Fruit fly (Drosophila melanogaster) whole organism, embryonic: ENCODE data around the gene MICU3.
A peak's percentile ranks its signal among the peaks of the same experiment; 100 is the strongest.

ENCODE experiments used
- Aef1 ChIP-seq: fragments of 200-800 bp; sonication (Bioruptor generic); IDR thresholded peaks from 3 replicates; pipeline ENCODE4 v1.3.6; 2022; ENCODE audit warnings: missing biosample characterization, missing genetic modification characterization
- CG10431 ChIP-seq: fragments of 200-800 bp; sonication (Bioruptor generic); optimal IDR thresholded peaks from 3 replicates; lab custom pipeline; 2018; ENCODE audit warnings: missing biosample characterization, mild to moderate bottlenecking, missing genetic modification characterization
- CG11456 ChIP-seq: fragments of 200-800 bp; sonication (Bioruptor generic); IDR thresholded peaks from 3 replicates; pipeline ENCODE4 v1.3.6; 2022; ENCODE audit warnings: missing biosample characterization, missing genetic modification characterization
- CG11560 ChIP-seq: fragments of 200-800 bp; sonication (Bioruptor generic); IDR thresholded peaks from 3 replicates; pipeline ENCODE4 v1.3.6; 2022; ENCODE audit warnings: missing biosample characterization, missing genetic modification characterization
- CG12391 ChIP-seq: fragments of 200-800 bp; sonication (Bioruptor generic); optimal IDR thresholded peaks from 3 replicates; lab custom pipeline; 2018; ENCODE audit warnings: missing biosample characterization, mild to moderate bottlenecking, missing genetic modification characterization, moderate library complexity
- CG12659 ChIP-seq: fragments of 200-800 bp; sonication (Bioruptor generic); optimal IDR thresholded peaks from 3 replicates; lab custom pipeline; 2017; ENCODE audit warnings: mild to moderate bottlenecking, missing biosample characterization, missing genetic modification reagents, missing genetic modification characterization
- CG15269 ChIP-seq: fragments of 200-800 bp; sonication (Bioruptor generic); optimal IDR thresholded peaks from 2 replicates; lab custom pipeline; 2018; ENCODE audit warnings: missing biosample characterization, mild to moderate bottlenecking, missing genetic modification characterization, moderate library complexity
- CG17359 ChIP-seq: fragments of 200-800 bp; sonication (Bioruptor generic); optimal IDR thresholded peaks from 3 replicates; lab custom pipeline; 2018; ENCODE audit warnings: missing biosample characterization, mild to moderate bottlenecking, missing genetic modification characterization, moderate library complexity
- CG18011 ChIP-seq: fragments of 200-800 bp; sonication (Bioruptor generic); optimal IDR thresholded peaks from 2 replicates; lab custom pipeline; 2017; ENCODE audit warnings: missing biosample characterization, missing genetic modification characterization, mild to moderate bottlenecking, moderate library complexity, missing genotype
- CG30403 ChIP-seq: fragments of 200-800 bp; sonication (Bioruptor generic); optimal IDR thresholded peaks from 3 replicates; lab custom pipeline; 2016; ENCODE audit warnings: missing biosample characterization, missing genetic modification characterization
- CG3995 ChIP-seq: fragments of 200-800 bp; sonication (Bioruptor generic); optimal IDR thresholded peaks from 3 replicates; lab custom pipeline; 2016; ENCODE audit warnings: missing biosample characterization, missing genetic modification characterization
- CG5180 ChIP-seq: fragments of 200-800 bp; sonication (Bioruptor generic); optimal IDR thresholded peaks from 3 replicates; lab custom pipeline; 2017; ENCODE audit warnings: missing biosample characterization, missing genetic modification characterization, mild to moderate bottlenecking, moderate library complexity, missing genetic modification reagents
- CG7839 ChIP-seq: fragments of 200-800 bp; sonication (Bioruptor generic); optimal IDR thresholded peaks from 3 replicates; lab custom pipeline; 2018; ENCODE audit warnings: missing biosample characterization, mild to moderate bottlenecking, missing genetic modification characterization, moderate library complexity
- CG8281 ChIP-seq: fragments of 200-800 bp; sonication (Bioruptor generic); optimal IDR thresholded peaks from 2 replicates; lab custom pipeline; 2018; ENCODE audit warnings: missing biosample characterization, mild to moderate bottlenecking, missing genetic modification characterization, moderate library complexity
- CG8924 ChIP-seq: fragments of 200-800 bp; optimal IDR thresholded peaks from 3 replicates; lab custom pipeline; 2019; ENCODE audit warnings: missing biosample characterization, mild to moderate bottlenecking, missing genetic modification characterization, moderate library complexity
- CG9437 ChIP-seq: fragments of 200-800 bp; sonication (Bioruptor generic); optimal IDR thresholded peaks from 2 replicates; lab custom pipeline; 2018; ENCODE audit warnings: missing biosample characterization, mild to moderate bottlenecking, missing genetic modification characterization
- ERR ChIP-seq: fragments of 200-800 bp; sonication (Bioruptor generic); optimal IDR thresholded peaks from 2 replicates; lab custom pipeline; 2016; ENCODE audit warnings: missing biosample characterization, missing genetic modification characterization
- Hmx ChIP-seq: fragments of 200-800 bp; sonication (Bioruptor generic); optimal IDR thresholded peaks from 2 replicates; lab custom pipeline; 2016; ENCODE audit warnings: missing biosample characterization, missing genetic modification characterization
- Kr ChIP-seq: fragments of 200-800 bp; sonication (Bioruptor generic); optimal IDR thresholded peaks from 2 replicates; lab custom pipeline; 2017; ENCODE audit warnings: missing biosample characterization, mild to moderate bottlenecking, missing genetic modification characterization
- MBD-R2 ChIP-seq: fragments of 200-800 bp; sonication (Bioruptor generic); IDR thresholded peaks from 2 replicates; pipeline ENCODE4 v1.3.6; 2022; ENCODE audit warnings: missing biosample characterization, missing genetic modification characterization
- Myb ChIP-seq: fragments of 200-800 bp; sonication (Bioruptor generic); optimal IDR thresholded peaks from 2 replicates; lab custom pipeline; 2016; ENCODE audit warnings: missing biosample characterization, missing genetic modification characterization
- Sox100B ChIP-seq: fragments of 200-800 bp; sonication (Bioruptor generic); optimal IDR thresholded peaks from 3 replicates; lab custom pipeline; 2018; ENCODE audit warnings: missing biosample characterization, mild to moderate bottlenecking, missing genetic modification characterization
- Sox102F ChIP-seq: fragments of 200-800 bp; sonication (Bioruptor generic); optimal IDR thresholded peaks from 2 replicates; lab custom pipeline; 2018; ENCODE audit warnings: missing biosample characterization, mild to moderate bottlenecking, missing genetic modification characterization, moderate library complexity
- Ssrp ChIP-seq: fragments of 200-800 bp; sonication (Bioruptor generic); optimal IDR thresholded peaks from 2 replicates; lab custom pipeline; 2018; ENCODE audit warnings: missing biosample characterization, mild to moderate bottlenecking, missing genetic modification characterization, moderate library complexity
- TFAM ChIP-seq: fragments of 200-800 bp; sonication (Bioruptor generic); optimal IDR thresholded peaks from 2 replicates; lab custom pipeline; 2017; ENCODE audit warnings: missing biosample characterization, missing genetic modification characterization, inconsistent platforms
- ato ChIP-seq: fragments of 200-800 bp; sonication (Bioruptor generic); IDR thresholded peaks from 2 replicates; pipeline ENCODE4 v1.3.6; 2022; ENCODE audit warnings: missing biosample characterization, missing genetic modification characterization; ENCODE audit not compliant: partially characterized antibody
- bbx ChIP-seq: fragments of 200-800 bp; sonication (Bioruptor generic); IDR thresholded peaks from 2 replicates; pipeline ENCODE4 v1.3.6; 2022; ENCODE audit warnings: missing biosample characterization, missing genetic modification characterization; ENCODE audit not compliant: partially characterized antibody
- dati ChIP-seq: fragments of 200-800 bp; sonication (Bioruptor generic); IDR thresholded peaks from 2 replicates; pipeline ENCODE4 v1.3.6; 2022; ENCODE audit warnings: missing biosample characterization, missing genetic modification characterization
- exex ChIP-seq: fragments of 200-800 bp; sonication (Bioruptor generic); optimal IDR thresholded peaks from 4 replicates; lab custom pipeline; 2018; ENCODE audit warnings: missing biosample characterization, mild to moderate bottlenecking, missing genetic modification characterization, moderate library complexity
- fru ChIP-seq: fragments of >200 bp; optimal IDR thresholded peaks from 2 replicates; lab custom pipeline; 2017
- jumu ChIP-seq: fragments of 200-800 bp; sonication (Bioruptor generic); optimal IDR thresholded peaks from 3 replicates; lab custom pipeline; 2016; ENCODE audit warnings: missing biosample characterization, missing genetic modification characterization
- lilli ChIP-seq: fragments of 200-800 bp; sonication (Bioruptor generic); optimal IDR thresholded peaks from 3 replicates; lab custom pipeline; 2016; ENCODE audit warnings: missing biosample characterization, missing genetic modification characterization
- lmd ChIP-seq: fragments of 200-800 bp; sonication (Bioruptor generic); IDR thresholded peaks from 2 replicates; pipeline ENCODE4 v1.3.6; 2022; ENCODE audit warnings: missing biosample characterization, missing genetic modification characterization
- nerfin-2 ChIP-seq: fragments of 200-800 bp; sonication (Bioruptor generic); IDR thresholded peaks from 2 replicates; pipeline ENCODE4 v1.3.6; 2022; ENCODE audit warnings: missing biosample characterization, missing genetic modification characterization; ENCODE audit not compliant: partially characterized antibody
- oc ChIP-seq: fragments of 200-800 bp; sonication (Bioruptor generic); optimal IDR thresholded peaks from 2 replicates; lab custom pipeline; 2018; ENCODE audit warnings: missing biosample characterization, mild to moderate bottlenecking, missing genetic modification characterization, moderate library complexity
- pfk ChIP-seq: fragments of 200-800 bp; sonication (Bioruptor generic); optimal IDR thresholded peaks from 2 replicates; lab custom pipeline; 2018; ENCODE audit warnings: missing biosample characterization, mild to moderate bottlenecking, missing genetic modification characterization, moderate library complexity
- row ChIP-seq: fragments of 200-800 bp; sonication (Bioruptor generic); IDR thresholded peaks from 3 replicates; pipeline ENCODE4 v1.3.6; 2022; ENCODE audit warnings: missing biosample characterization, missing genetic modification characterization
- sc ChIP-seq, 3 experiments: fragments of >200 bp in 2 of 3; fragments of 200-800 bp in 1 of 3; sonication (Bioruptor generic) in 1 of 3; optimal IDR thresholded peaks; 2 replicates in 2 of 3; 3 replicates in 1 of 3; lab custom pipeline; 2017; ENCODE audit warnings: mild to moderate bottlenecking in 1 of 3, missing biosample characterization in 1 of 3, missing genetic modification characterization in 1 of 3, missing genetic modification reagents in 1 of 3
- sd ChIP-seq: fragments of 200-800 bp; sonication (Bioruptor generic); optimal IDR thresholded peaks from 3 replicates; lab custom pipeline; 2018; ENCODE audit warnings: missing biosample characterization, mild to moderate bottlenecking, missing genetic modification characterization, moderate library complexity
- sens ChIP-seq: fragments of 200-800 bp; sonication (Bioruptor generic); peaks from one replicate; lab custom pipeline; 2016; ENCODE audit warnings: missing biosample characterization, missing genetic modification characterization
- so ChIP-seq: fragments of 200-800 bp; sonication (Bioruptor generic); IDR thresholded peaks from 3 replicates; pipeline ENCODE4 v1.3.6; 2022; ENCODE audit warnings: missing biosample characterization, missing genetic modification characterization
- sob ChIP-seq: fragments of 200-800 bp; sonication (Bioruptor generic); IDR thresholded peaks from 2 replicates; pipeline ENCODE4 v1.3.6; 2022; ENCODE audit warnings: missing biosample characterization, missing genetic modification characterization
- tll ChIP-seq, 2 experiments: fragments of 200-800 bp in 1 of 2; fragments of >200 bp in 1 of 2; sonication (Bioruptor generic) in 1 of 2; optimal IDR thresholded peaks; 2 replicates each; lab custom pipeline; 2017 to 2019; ENCODE audit warnings: missing biosample characterization in 2 of 2, missing genetic modification characterization in 2 of 2, mild to moderate bottlenecking in 1 of 2, moderate library complexity in 1 of 2
- vfl ChIP-seq: fragments of 200-800 bp; sonication (Bioruptor generic); optimal IDR thresholded peaks from 2 replicates; lab custom pipeline; 2016; ENCODE audit warnings: missing biosample characterization, missing genetic modification characterization

MICU3 gene

DNA sequence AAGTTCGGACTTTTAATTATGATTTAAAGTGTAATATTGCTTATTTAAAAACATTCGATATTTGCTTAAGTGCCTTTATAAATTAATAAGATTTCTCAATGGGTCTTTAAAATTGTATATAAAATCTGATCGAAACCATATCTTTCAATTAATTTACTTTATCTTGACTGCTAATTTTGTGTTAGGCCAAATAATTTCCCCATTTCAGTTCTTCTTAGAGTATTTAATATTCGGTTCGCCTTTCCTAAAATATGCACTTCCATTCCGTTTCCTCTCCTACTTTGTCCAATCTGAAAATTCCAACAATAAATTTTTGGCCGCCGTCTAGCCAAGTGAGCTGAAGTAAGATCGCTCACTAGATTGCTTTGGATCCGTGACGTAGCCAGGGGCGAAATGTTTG is 22.6 kb upstream of the MICU3 start (continued):
- TF ChIP-seq nerfin-2 (GFP tag; lab: Robert Waterston, UW) (no peak), fru (lab: Kevin White, UChicago) (no peak), CG12659 (GFP tag; lab: Kevin White, UChicago) (peak; percentile 29), Kr (GFP tag; lab: Kevin White, UChicago) (no peak), oc (tag; lab: Kevin White, UChicago) (no peak), CG17359 (tag; lab: Kevin White, UChicago) (no peak), CG8924 (tag; lab: Kevin White, UChicago) (peak; percentile 7), Ssrp (peak; percentile 39), CG8281 (tag; lab: Kevin White, UChicago) (no peak), CG11560 (no peak), tll (GFP tag; optimal IDR thresholded peaks at IDR 0.05; lab: Kevin White, UChicago) (no peak), CG3995 (no peak), Myb (no peak), CG30403 (peak; percentile 44), MBD-R2 (GFP tag; lab: Robert Waterston, UW) (no peak), bbx (no peak), pfk (GFP tag; lab: Kevin White, UChicago) (no peak), Sox102F (GFP tag; lab: Kevin White, UChicago) (peak; percentile 24), CG9437 (GFP tag; lab: Kevin White, UChicago) (peak; percentile 22), CG7839 (tag; lab: Kevin White, UChicago) (peak; percentile 37), jumu (GFP tag; lab: Kevin White, UChicago) (no peak), sd (tag; lab: Kevin White, UChicago) (peak; percentile 80), CG15269 (tag; lab: Kevin White, UChicago) (peak; percentile 43), TFAM (GFP tag; lab: Kevin White, UChicago) (no peak), sc (optimal IDR thresholded peaks at IDR 0.05; lab: Kevin White, UChicago) (no peak), sc (GFP tag; optimal IDR thresholded peaks at IDR 0.05; lab: Kevin White, UChicago) (no peak), sob (GFP tag; lab: Robert Waterston, UW) (no peak), vfl (GFP tag; lab: Kevin White, UChicago) (no peak), CG12391 (peak; percentile 30), row (GFP tag; lab: Robert Waterston, UW) (peak; percentile 54; the same call in 2 of the 3 replicates), ERR (no peak), CG5180 (GFP tag; lab: Kevin White, UChicago) (no peak), so (GFP tag; lab: Robert Waterston, UW) (no peak), sens (GFP tag; lab: Kevin White, UChicago) (peak; percentile 82), Aef1 (no peak), lilli (GFP tag; lab: Kevin White, UChicago) (no peak), CG10431 (GFP tag; lab: Kevin White, UChicago) (no peak), dati (GFP tag; lab: Robert Waterston, UW) (no peak), ato (GFP tag; lab: Robert Waterston, UW) (no peak), CG18011 (GFP tag; lab: Kevin White, UChicago) (no peak), Hmx (no peak), exex (tag; lab: Kevin White, UChicago) (no peak), lmd (GFP tag; lab: Robert Waterston, UW) (peak; percentile 19; the same call in 1 of the 2 replicates), CG11456 (no peak), Sox100B (GFP tag; lab: Kevin White, UChicago) (peak; percentile 14)
